Fruit fly (Drosophila melanogaster): ENCODE data around the gene RabX6.

dm6 chr3L:710345-710822 is 20.1 kb downstream of the RabX6 start, which contains the start of gene CkIIalpha-i3:
- no peak for TF ChIP-seq Ets98B (GFP tag; IDR thresholded peaks at IDR 0.05)
- TF ChIP-seq rn (GFP tag; IDR thresholded peaks at IDR 0.05), result no peak
- no peak for TF ChIP-seq CG34367 (tag; optimal IDR thresholded peaks at IDR 0.05)
- TF ChIP-seq CG4496 (GFP tag; IDR thresholded peaks at IDR 0.05), result no peak
- TF ChIP-seq fd96Ca (GFP tag; IDR thresholded peaks at IDR 0.05), result no peak
